Fruit fly (Drosophila melanogaster) Kc167 (cell line): ENCODE measurements around the gene Dop1R2.

Experiments
- Sin3A ChIP-seq: fragments of >200 bp; optimal IDR thresholded peaks from 2 replicates; lab custom pipeline; 2018; ENCODE audit warnings: missing external identifiers
- insv ChIP-seq: fragments of >200 bp; optimal IDR thresholded peaks from 3 replicates; lab custom pipeline; 2018; ENCODE audit warnings: missing external identifiers
- psq ChIP-seq: fragments of >200 bp; optimal IDR thresholded peaks from 2 replicates; lab custom pipeline; 2017; ENCODE audit warnings: missing external identifiers
- ttk ChIP-seq: sonication (Bioruptor generic); optimal IDR thresholded peaks from 2 replicates; lab custom pipeline; 2017; ENCODE audit warnings: missing external identifiers

- no peak for TF ChIP-seq insv (lab: Kevin White, UChicago)
- TF ChIP-seq ttk, result no peak
- no peak for TF ChIP-seq psq (lab: Kevin White, UChicago)
- TF ChIP-seq Sin3A (lab: Kevin White, UChicago), result no peak
Measured at dm6 chr3R:29705789-29706303, 46.1 kb upstream of the Dop1R2 start.
